Fruit fly (Drosophila melanogaster) whole organism: ENCODE results near the gene ver.

Source experiments
- CG8478 ChIP-seq: fragments of >200 bp; optimal IDR thresholded peaks from 2 replicates; lab custom pipeline; 2018; ENCODE audit warnings: inconsistent platforms
- Dll ChIP-seq: fragments of >200 bp; optimal IDR thresholded peaks from 2 replicates; lab custom pipeline; 2017
- EcR ChIP-seq, 2 experiments: fragments of >200 bp; optimal IDR thresholded peaks; 2 replicates each; lab custom pipeline; 2017; ENCODE audit warnings: missing biosample characterization in 2 of 2, missing genetic modification characterization in 2 of 2, missing genetic modification reagents in 2 of 2
- pan ChIP-seq: fragments of >200 bp; optimal IDR thresholded peaks from 2 replicates; lab custom pipeline; 2017
- psq ChIP-seq: fragments of >200 bp; optimal IDR thresholded peaks from 2 replicates; lab custom pipeline; 2017
- usp ChIP-seq: fragments of >200 bp; optimal IDR thresholded peaks from 2 replicates; lab custom pipeline; 2017; ENCODE audit warnings: missing biosample characterization, missing genetic modification characterization, mixed read lengths

ver gene

DNA sequence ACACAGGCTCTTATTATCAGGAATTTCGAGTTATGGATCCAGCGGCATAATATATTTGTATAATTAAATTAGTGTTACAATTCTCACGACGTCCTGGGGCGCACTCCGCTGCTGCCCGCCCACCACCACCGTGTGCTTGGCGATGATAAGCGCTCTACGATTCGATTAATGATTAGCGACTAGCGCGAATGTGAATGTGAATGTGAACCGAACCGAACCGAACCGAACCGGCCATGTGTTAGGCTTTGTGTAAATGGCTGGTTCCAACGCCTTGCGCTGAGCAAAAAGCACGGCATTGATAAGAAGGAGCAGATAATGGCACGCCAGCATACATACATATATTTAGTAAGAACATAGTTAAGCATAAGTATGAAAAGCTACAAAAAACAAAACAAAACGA, 4.5 kb upstream of the ver start:
- TF ChIP-seq Dll (lab: Kevin White, UChicago), result no peak
- TF ChIP-seq CG8478, result no peak
- no peak for TF ChIP-seq pan (lab: Kevin White, UChicago)
- no peak for TF ChIP-seq EcR (GFP tag; optimal IDR thresholded peaks at IDR 0.05; lab: Kevin White, UChicago)
- TF ChIP-seq psq (lab: Kevin White, UChicago), result no peak

- TF ChIP-seq Dll (lab: Kevin White, UChicago), result no peak
Measured at dm6 chr3L:12526433-12527113, 2.8 kb downstream of the ver start, which contains the start of gene eIF2beta. Gene eIF2beta (minus strand): TSS chr3L:12526731.

dm6 chr3L:12529431-12530007, 5.7 kb downstream of the ver start:
- no peak for TF ChIP-seq pan (lab: Kevin White, UChicago)
- TF ChIP-seq psq (lab: Kevin White, UChicago), result no peak
- no peak for TF ChIP-seq usp
- TF ChIP-seq EcR (GFP tag; optimal IDR thresholded peaks at IDR 0.05; lab: Kevin White, UChicago), result no peak
- no peak for TF ChIP-seq CG8478
- TF ChIP-seq Dll (lab: Kevin White, UChicago), result no peak

DNA sequence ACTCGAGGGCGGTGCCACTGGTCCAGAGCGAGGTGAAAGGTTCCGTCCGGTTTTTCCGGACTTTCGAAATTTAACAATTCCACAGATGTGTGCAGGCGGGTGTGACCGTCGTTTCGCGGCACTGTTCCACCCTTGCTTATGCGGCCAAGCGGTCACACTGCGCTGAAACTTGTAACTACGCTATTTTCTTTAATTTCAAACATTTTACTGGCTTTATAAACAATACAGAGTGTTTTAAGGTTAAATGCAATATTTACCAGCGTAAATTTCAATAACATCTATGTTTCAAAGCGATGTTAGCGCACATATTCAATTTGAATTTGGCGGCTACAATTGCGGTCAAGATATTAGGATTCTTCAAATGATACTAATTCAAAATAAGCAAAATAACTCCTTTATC, 6.3 kb downstream of the ver start, which contains the start of gene nst:
Gene nst (minus strand): TSS at position 128 of the 400 bp plus-strand sequence.
- TF ChIP-seq pan (lab: Kevin White, UChicago), result no peak
- TF ChIP-seq psq (lab: Kevin White, UChicago), result no peak
- no peak for TF ChIP-seq Dll (lab: Kevin White, UChicago)
- no peak for TF ChIP-seq usp
- no peak for TF ChIP-seq CG8478
- no peak for TF ChIP-seq EcR (GFP tag; optimal IDR thresholded peaks at IDR 0.05; lab: Kevin White, UChicago)

DNA sequence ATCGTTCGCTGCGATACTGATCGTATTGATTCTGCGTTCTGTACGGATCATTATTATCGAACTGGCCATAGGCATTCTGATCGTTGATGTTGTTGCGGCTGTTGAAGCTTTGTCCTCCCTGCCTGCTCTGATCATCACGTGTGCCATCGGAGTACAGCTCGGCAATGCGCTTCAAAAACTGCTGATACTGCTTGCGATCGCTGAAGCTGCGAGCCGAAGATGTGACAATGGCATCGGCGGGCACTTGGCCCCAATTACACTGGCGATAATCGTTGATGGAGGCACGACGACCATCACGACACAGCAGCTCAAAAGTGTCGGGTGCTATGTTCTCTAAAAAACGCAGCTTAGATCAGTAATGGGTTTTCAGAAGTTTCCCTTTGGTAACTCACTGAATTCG, 8.4 kb downstream of the ver start:
- TF ChIP-seq usp (no peak), Dll (lab: Kevin White, UChicago) (no peak), EcR (GFP tag; optimal IDR thresholded peaks at IDR 0.05; lab: Kevin White, UChicago) (no peak), pan (lab: Kevin White, UChicago) (no peak), CG8478 (no peak)

dm6 chr3L:12533392-12534070, 9.7 kb downstream of the ver start, which contains the start of the genes Tsf2 and CG34242:
Gene Tsf2 (minus strand): TSS chr3L:12533724.
Gene CG34242 (plus strand): TSS chr3L:12533996.
- no peak for TF ChIP-seq Dll (lab: Kevin White, UChicago)
- no peak for TF ChIP-seq psq (lab: Kevin White, UChicago)
- no peak for TF ChIP-seq CG8478
- no peak for TF ChIP-seq EcR (GFP tag; optimal IDR thresholded peaks at IDR 0.05; lab: Kevin White, UChicago)
- TF ChIP-seq pan (lab: Kevin White, UChicago), result no peak
- no peak for TF ChIP-seq usp

dm6 chr3L:12534318-12534717, 10.5 kb downstream of the ver start, which contains the start of gene Pmm2:
Gene Pmm2 (plus strand): TSS chr3L:12534590.
- TF ChIP-seq pan (lab: Kevin White, UChicago), result no peak
- TF ChIP-seq CG8478, result no peak
- no peak for TF ChIP-seq usp

DNA sequence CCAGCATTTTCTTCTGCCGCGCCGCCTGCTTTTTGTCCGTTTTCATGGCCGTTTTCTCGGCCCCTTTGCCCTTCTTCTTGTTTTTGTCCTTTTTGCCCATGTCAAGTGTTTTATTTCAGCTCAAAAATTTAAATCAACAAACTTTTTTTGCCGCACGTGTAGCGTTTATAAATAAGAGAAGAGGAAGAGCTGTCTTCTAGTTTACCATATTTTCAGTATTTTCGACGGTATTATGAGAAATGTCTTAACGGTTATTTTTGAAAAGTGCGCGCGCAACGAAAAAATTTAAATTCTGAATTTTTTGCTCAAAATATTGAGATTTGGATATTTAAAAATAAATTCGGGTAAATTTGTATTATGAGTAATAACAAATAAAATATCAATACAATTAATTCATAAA, 13.3 kb downstream of the ver start, which contains the start of gene CG4069:
Gene CG4069 (minus strand): TSS at position 193 of the 400 bp plus-strand sequence.
- no peak for TF ChIP-seq psq (lab: Kevin White, UChicago)

dm6 chr3L:12549471-12549870, 25.7 kb downstream of the ver start:
- TF ChIP-seq usp (no peak), EcR (GFP tag; optimal IDR thresholded peaks at IDR 0.05; lab: Kevin White, UChicago) (no peak), CG8478 (no peak), psq (lab: Kevin White, UChicago) (no peak), pan (lab: Kevin White, UChicago) (no peak), Dll (lab: Kevin White, UChicago) (no peak)

- TF ChIP-seq usp, result no peak
- TF ChIP-seq CG8478, result no peak
- no peak for TF ChIP-seq Dll (lab: Kevin White, UChicago)
- TF ChIP-seq EcR (GFP tag; optimal IDR thresholded peaks at IDR 0.05; lab: Kevin White, UChicago), result no peak
- no peak for TF ChIP-seq psq (lab: Kevin White, UChicago)
- no peak for TF ChIP-seq pan (lab: Kevin White, UChicago)
Measured at dm6 chr3L:12551671-12552070, 27.9 kb downstream of the ver start.

DNA sequence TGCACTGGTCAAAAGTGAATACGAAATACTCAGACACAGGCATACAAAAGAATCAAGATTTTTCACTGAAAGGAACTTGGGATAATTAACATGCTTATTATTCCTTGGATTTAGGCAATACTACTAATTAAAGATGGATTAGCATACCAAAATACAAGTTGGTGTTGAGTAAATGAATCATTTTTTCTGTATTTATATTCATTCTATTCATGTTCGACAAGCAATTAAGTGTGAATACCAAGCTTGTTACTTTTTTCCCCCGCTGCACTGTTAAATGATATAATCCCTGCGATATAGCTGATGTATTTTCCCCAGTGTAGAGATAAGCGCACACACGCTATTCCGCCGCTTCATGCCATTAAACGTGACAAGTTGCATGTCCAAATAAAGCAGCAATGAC, 33.9 kb downstream of the ver start:
- no peak for TF ChIP-seq Dll (lab: Kevin White, UChicago)
- TF ChIP-seq usp, result no peak
- TF ChIP-seq EcR (GFP tag; optimal IDR thresholded peaks at IDR 0.05; lab: Kevin White, UChicago), result no peak
- TF ChIP-seq psq (lab: Kevin White, UChicago), result no peak
- TF ChIP-seq CG8478, result no peak
- TF ChIP-seq pan (lab: Kevin White, UChicago), result no peak

DNA sequence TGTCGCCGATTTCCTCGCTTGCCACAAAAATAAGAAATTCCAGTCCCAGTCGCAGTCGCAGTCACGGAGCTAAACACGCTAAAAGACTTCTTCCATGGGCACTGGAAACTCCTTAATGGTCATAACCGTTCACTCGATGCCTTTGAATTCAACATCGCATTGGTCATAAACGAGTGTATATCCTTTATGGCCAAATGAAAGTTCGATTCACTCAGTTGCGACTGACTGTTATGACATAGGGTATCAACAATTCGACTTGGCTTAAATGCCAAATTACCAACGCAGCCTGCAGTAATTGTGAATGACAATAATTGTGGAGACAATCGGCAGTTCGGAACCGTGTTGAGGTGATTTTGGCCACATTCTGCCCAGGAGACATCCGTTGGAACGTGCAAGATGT, 35.5 kb downstream of the ver start:
- TF ChIP-seq psq (lab: Kevin White, UChicago) (no peak), CG8478 (no peak), EcR (GFP tag; optimal IDR thresholded peaks at IDR 0.05; lab: Kevin White, UChicago) (no peak), pan (lab: Kevin White, UChicago) (no peak), Dll (lab: Kevin White, UChicago) (no peak), usp (no peak)
